Worm (Caenorhabditis elegans): ENCODE measurements around the gene T04F3.5.

DNA sequence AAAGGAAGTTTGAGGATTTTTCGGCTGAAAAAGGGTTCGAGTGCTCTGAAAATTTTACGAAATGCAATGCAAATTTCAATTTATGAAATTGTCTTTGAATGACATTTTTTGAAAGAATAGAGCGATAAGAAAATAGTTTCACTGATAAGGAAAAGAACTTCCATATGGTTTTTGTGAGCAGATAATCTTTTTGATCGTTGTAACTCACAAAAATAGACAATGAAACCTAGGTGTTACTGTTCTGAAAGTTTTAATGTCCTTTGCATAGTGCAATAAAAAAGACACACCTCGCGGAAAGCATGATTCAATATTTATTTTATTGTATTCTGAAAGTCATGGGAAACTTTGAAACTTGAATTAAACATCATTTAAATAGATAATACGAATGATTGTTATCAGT lies 43.5 kb upstream of the T04F3.5 start:
- no peak for TF ChIP-seq flt-1 (GFP tag; IDR thresholded peaks at IDR 0.05)
- no peak for TF ChIP-seq ama-1 (optimal IDR thresholded peaks at IDR 0.05)
- TF ChIP-seq F13C5.2 (tag; optimal IDR thresholded peaks at IDR 0.05) = no peak
- TF ChIP-seq ceh-36 (tag; optimal IDR thresholded peaks at IDR 0.05) = no peak
- TF ChIP-seq hmg-4 (GFP tag; optimal IDR thresholded peaks at IDR 0.05) = no peak
- no peak for TF ChIP-seq tbx-11 (GFP tag; IDR thresholded peaks at IDR 0.05)
